Worm (Caenorhabditis elegans) whole organism, late embryonic: Measurements from ENCODE around the gene clec-262.

ENCODE experiments used
- ceh-22 ChIP-seq: sonication (generic microtip); optimal IDR thresholded peaks from 2 replicates; lab custom pipeline; 2017; ENCODE audit warnings: missing biosample characterization, missing genetic modification characterization
- ceh-6 ChIP-seq: fragments of 200-800 bp; sonication (Bioruptor generic); optimal IDR thresholded peaks from 2 replicates; lab custom pipeline; 2018; ENCODE audit warnings: mild to moderate bottlenecking, missing genetic modification characterization, missing compliant biosample characterization
- nhr-11 ChIP-seq: fragments of 150-350 bp; optimal IDR thresholded peaks from 2 replicates; lab custom pipeline; 2014; ENCODE audit warnings: missing biosample characterization, missing genetic modification characterization
- pha-4 ChIP-seq: fragments of 150-350 bp; optimal IDR thresholded peaks from 2 replicates; lab custom pipeline; 2018; ENCODE audit warnings: missing biosample characterization, missing genetic modification reagents, missing genetic modification characterization

- TF ChIP-seq nhr-11 (tag; lab: Kevin White, UChicago), result no peak
- TF ChIP-seq ceh-6 (GFP tag; lab: Kevin White, UChicago), result no peak
- TF ChIP-seq pha-4 (tag; lab: Kevin White, UChicago), result no peak
- no peak for TF ChIP-seq ceh-22 (tag; lab: Kevin White, UChicago)
Measured at ce11 chrV:20317442-20317841, 5.8 kb downstream of the clec-262 start, which contains the start of gene Y113G7C.1.
